Worm (Caenorhabditis elegans): ENCODE results near the gene C25E10.4.

C25E10.4 gene

ce11 chrV:9033267-9033666 is at the start of gene C25E10.4:
Gene C25E10.4 (plus strand): TSS chrV:9033567.
- TF ChIP-seq tab-1 (GFP tag; IDR thresholded peaks at IDR 0.05) (no peak), cog-1 (tag; optimal IDR thresholded peaks at IDR 0.05) (no peak), klf-2 (GFP tag; conservative IDR thresholded peaks at IDR 0.05) (no peak), ref-1 (GFP tag; conservative IDR thresholded peaks at IDR 0.05) (no peak), ztf-29 (GFP tag; IDR thresholded peaks at IDR 0.05) (no peak), med-1 (GFP tag; optimal IDR thresholded peaks at IDR 0.05; ENCODE audit: insufficient read depth) (no peak), flt-1 (GFP tag; IDR thresholded peaks at IDR 0.05) (no peak), ztf-23 (GFP tag; IDR thresholded peaks at IDR 0.05) (no peak), T22C8.4 (GFP tag; IDR thresholded peaks at IDR 0.05) (no peak)

ce11 chrV:8983604-8984003 is 49.8 kb upstream of the C25E10.4 start, which contains the start of gene str-86:
Gene str-86 (minus strand): TSS chrV:8983704.
- TF ChIP-seq klf-2 (GFP tag; conservative IDR thresholded peaks at IDR 0.05): no peak
- no peak for TF ChIP-seq ref-1 (GFP tag; conservative IDR thresholded peaks at IDR 0.05)
- TF ChIP-seq cog-1 (tag; optimal IDR thresholded peaks at IDR 0.05): no peak
- no peak for TF ChIP-seq T22C8.4 (GFP tag; IDR thresholded peaks at IDR 0.05)
- no peak for TF ChIP-seq ztf-23 (GFP tag; IDR thresholded peaks at IDR 0.05)
- no peak for TF ChIP-seq ztf-29 (GFP tag; IDR thresholded peaks at IDR 0.05)
- TF ChIP-seq tab-1 (GFP tag; IDR thresholded peaks at IDR 0.05): no peak
- no peak for TF ChIP-seq med-1 (GFP tag; optimal IDR thresholded peaks at IDR 0.05; ENCODE audit: insufficient read depth)
- no peak for TF ChIP-seq flt-1 (GFP tag; IDR thresholded peaks at IDR 0.05)

- TF ChIP-seq med-1 (GFP tag; optimal IDR thresholded peaks at IDR 0.05; ENCODE audit: insufficient read depth) (no peak), cog-1 (tag; optimal IDR thresholded peaks at IDR 0.05) (no peak), flt-1 (GFP tag; IDR thresholded peaks at IDR 0.05) (no peak), ztf-23 (GFP tag; IDR thresholded peaks at IDR 0.05) (no peak), T22C8.4 (GFP tag; IDR thresholded peaks at IDR 0.05) (no peak)
Measured at ce11 chrV:8984783-8985182, 48.6 kb upstream of the C25E10.4 start.

ce11 chrV:8985740-8986139 is 47.6 kb upstream of the C25E10.4 start, which contains the start of gene str-85:
Gene str-85 (minus strand): TSS chrV:8985840.
- TF ChIP-seq T22C8.4 (GFP tag; IDR thresholded peaks at IDR 0.05) (no peak), med-1 (GFP tag; optimal IDR thresholded peaks at IDR 0.05; ENCODE audit: insufficient read depth) (no peak), klf-2 (GFP tag; conservative IDR thresholded peaks at IDR 0.05) (no peak), ztf-29 (GFP tag; IDR thresholded peaks at IDR 0.05) (no peak), ztf-23 (GFP tag; IDR thresholded peaks at IDR 0.05) (no peak), tab-1 (GFP tag; IDR thresholded peaks at IDR 0.05) (no peak), ref-1 (GFP tag; conservative IDR thresholded peaks at IDR 0.05) (no peak), cog-1 (tag; optimal IDR thresholded peaks at IDR 0.05) (no peak), flt-1 (GFP tag; IDR thresholded peaks at IDR 0.05) (no peak)

- no peak for TF ChIP-seq klf-2 (GFP tag; conservative IDR thresholded peaks at IDR 0.05)
- no peak for TF ChIP-seq T22C8.4 (GFP tag; IDR thresholded peaks at IDR 0.05)
- TF ChIP-seq flt-1 (GFP tag; IDR thresholded peaks at IDR 0.05): no peak
Measured at ce11 chrV:8988104-8988503, 45.3 kb upstream of the C25E10.4 start, which contains the start of gene str-87. Gene str-87 (minus strand): TSS chrV:8988204.

- TF ChIP-seq ztf-23 (GFP tag; IDR thresholded peaks at IDR 0.05) (no peak), tab-1 (GFP tag; IDR thresholded peaks at IDR 0.05) (no peak), med-1 (GFP tag; optimal IDR thresholded peaks at IDR 0.05; ENCODE audit: insufficient read depth) (no peak), flt-1 (GFP tag; IDR thresholded peaks at IDR 0.05) (no peak), klf-2 (GFP tag; conservative IDR thresholded peaks at IDR 0.05) (no peak), ztf-29 (GFP tag; IDR thresholded peaks at IDR 0.05) (no peak), ref-1 (GFP tag; conservative IDR thresholded peaks at IDR 0.05) (no peak), T22C8.4 (GFP tag; IDR thresholded peaks at IDR 0.05) (no peak), cog-1 (tag; optimal IDR thresholded peaks at IDR 0.05) (no peak)
Measured at ce11 chrV:8990194-8990649, 43.1 kb upstream of the C25E10.4 start, which contains the start of gene F59E11.7. Gene F59E11.7 (plus strand): TSS chrV:8990244.

ce11 chrV:8991679-8992078 is 41.7 kb upstream of the C25E10.4 start, which contains the start of gene F59E11.6:
Gene F59E11.6 (plus strand): TSS chrV:8991789.
- TF ChIP-seq klf-2 (GFP tag; conservative IDR thresholded peaks at IDR 0.05) (no peak), cog-1 (tag; optimal IDR thresholded peaks at IDR 0.05) (no peak), tab-1 (GFP tag; IDR thresholded peaks at IDR 0.05) (no peak), ztf-29 (GFP tag; IDR thresholded peaks at IDR 0.05) (no peak), ref-1 (GFP tag; conservative IDR thresholded peaks at IDR 0.05) (no peak), ztf-23 (GFP tag; IDR thresholded peaks at IDR 0.05) (no peak)

ce11 chrV:8994272-8994671 is 39.1 kb upstream of the C25E10.4 start:
- no peak for TF ChIP-seq ref-1 (GFP tag; conservative IDR thresholded peaks at IDR 0.05)
- no peak for TF ChIP-seq T22C8.4 (GFP tag; IDR thresholded peaks at IDR 0.05)
- no peak for TF ChIP-seq tab-1 (GFP tag; IDR thresholded peaks at IDR 0.05)
- TF ChIP-seq ztf-23 (GFP tag; IDR thresholded peaks at IDR 0.05): no peak

- no peak for TF ChIP-seq ref-1 (GFP tag; conservative IDR thresholded peaks at IDR 0.05)
- no peak for TF ChIP-seq klf-2 (GFP tag; conservative IDR thresholded peaks at IDR 0.05)
- TF ChIP-seq ztf-29 (GFP tag; IDR thresholded peaks at IDR 0.05): no peak
- no peak for TF ChIP-seq med-1 (GFP tag; optimal IDR thresholded peaks at IDR 0.05; ENCODE audit: insufficient read depth)
Measured at ce11 chrV:8994801-8995200, 38.6 kb upstream of the C25E10.4 start, which contains the start of gene F59E11.5. Gene F59E11.5 (plus strand): TSS chrV:8995101.

- no peak for TF ChIP-seq ztf-23 (GFP tag; IDR thresholded peaks at IDR 0.05)
- no peak for TF ChIP-seq med-1 (GFP tag; optimal IDR thresholded peaks at IDR 0.05; ENCODE audit: insufficient read depth)
- no peak for TF ChIP-seq flt-1 (GFP tag; IDR thresholded peaks at IDR 0.05)
- TF ChIP-seq tab-1 (GFP tag; IDR thresholded peaks at IDR 0.05): no peak
- no peak for TF ChIP-seq T22C8.4 (GFP tag; IDR thresholded peaks at IDR 0.05)
Measured at ce11 chrV:9001175-9001574, 32.2 kb upstream of the C25E10.4 start, which contains the start of gene F59E11.2. Gene F59E11.2 (plus strand): TSS chrV:9001475.

Measured in whole organism, midembryonic.